Worm (Caenorhabditis elegans): ENCODE results near the gene Y56A3A.28.

ce11 chrIII:11930899-11931298, 40.3 kb downstream of the Y56A3A.28 start:
- TF ChIP-seq aly-2 (tag; optimal IDR thresholded peaks at IDR 0.05) = no peak
- no peak for TF ChIP-seq skn-1 (tag; optimal IDR thresholded peaks at IDR 0.05)
- no peak for TF ChIP-seq R02D3.7 (tag; optimal IDR thresholded peaks at IDR 0.05)
- no peak for TF ChIP-seq blmp-1 (tag; optimal IDR thresholded peaks at IDR 0.05; ENCODE audit: insufficient read depth)
- no peak for TF ChIP-seq nhr-11 (tag; optimal IDR thresholded peaks at IDR 0.05)
- no peak for TF ChIP-seq ama-1 (optimal IDR thresholded peaks at IDR 0.05)
- no peak for TF ChIP-seq unc-39 (tag; optimal IDR thresholded peaks at IDR 0.05)
- TF ChIP-seq nhr-10 (tag; optimal IDR thresholded peaks at IDR 0.05) = no peak
- TF ChIP-seq nhr-12 (tag; optimal IDR thresholded peaks at IDR 0.05) = no peak
- TF ChIP-seq fos-1 (tag; optimal IDR thresholded peaks at IDR 0.05) = no peak
- TF ChIP-seq unc-62 (GFP tag; optimal IDR thresholded peaks at IDR 0.05) = no peak
